Worm (Caenorhabditis elegans) whole organism, L2 larva: ENCODE data around the gene F23H11.5.

Source experiments
- fos-1 ChIP-seq: fragments of 150-350 bp; optimal IDR thresholded peaks from 2 replicates; lab custom pipeline; 2014; ENCODE audit warnings: missing biosample characterization, missing genetic modification characterization
- nhr-12 ChIP-seq: fragments of 150-350 bp; optimal IDR thresholded peaks from 2 replicates; lab custom pipeline; 2014; ENCODE audit warnings: missing biosample characterization, missing genetic modification characterization
- nhr-77 ChIP-seq: fragments of 150-350 bp; optimal IDR thresholded peaks from 2 replicates; lab custom pipeline; 2014; ENCODE audit warnings: missing biosample characterization, missing genetic modification characterization
- peb-1 ChIP-seq: fragments of 150-350 bp; optimal IDR thresholded peaks from 2 replicates; lab custom pipeline; 2014; ENCODE audit warnings: missing biosample characterization, missing genetic modification characterization

DNA sequence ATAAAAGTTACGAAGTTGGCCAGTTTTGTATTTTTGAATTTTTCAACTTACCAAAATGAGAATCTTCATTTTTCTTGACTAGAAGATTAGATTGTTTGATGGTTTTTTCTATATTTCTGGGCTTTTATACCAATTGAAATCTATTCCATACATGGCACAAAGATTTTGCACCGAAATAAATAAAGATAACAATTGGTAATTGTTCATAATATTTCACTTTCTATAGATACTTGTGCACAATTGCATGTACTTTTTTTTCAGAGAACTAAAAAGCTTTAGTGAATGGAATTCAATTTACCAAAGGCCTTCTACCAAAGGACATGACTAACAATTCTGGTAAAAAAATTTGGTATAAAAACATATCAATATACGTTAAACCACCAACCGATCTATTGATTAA, 44.2 kb upstream of the F23H11.5 start, which contains the start of the genes T12B5.15 and T12B5.14:
- TF ChIP-seq nhr-77 (no peak), peb-1 (no peak), fos-1 (no peak), nhr-12 (tag; lab: Kevin White, UChicago) (no peak)
